Fruit fly (Drosophila melanogaster): Measurements from ENCODE around the gene Sfp65A.
A peak's percentile ranks its signal among the peaks of the same experiment; 100 is the strongest.

Sfp65A gene

DNA sequence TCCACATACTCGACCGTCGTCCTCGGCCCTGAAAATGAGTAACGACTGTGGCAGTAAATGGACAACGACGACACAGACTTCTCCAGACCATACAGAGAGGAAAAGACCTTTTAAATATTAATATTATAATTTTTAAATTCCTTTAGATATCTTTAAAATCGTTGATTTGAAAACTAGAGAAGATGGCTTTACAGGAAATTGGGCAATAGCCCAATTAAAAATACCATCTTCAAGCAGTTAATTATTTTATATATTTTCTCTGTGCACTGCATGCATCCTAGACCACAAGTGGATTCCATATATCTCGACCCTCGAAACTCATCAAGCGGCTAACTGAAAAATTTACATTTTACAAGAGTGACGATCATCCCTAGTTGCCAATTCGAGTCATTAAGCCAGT is 41.3 kb downstream of the Sfp65A start:
- TF ChIP-seq woc (GFP tag; optimal IDR thresholded peaks at IDR 0.05), result no peak
- no peak for TF ChIP-seq Sp1 (GFP tag; optimal IDR thresholded peaks at IDR 0.05)
- TF ChIP-seq Myc (optimal IDR thresholded peaks at IDR 0.05), result no peak
- TF ChIP-seq h (GFP tag; optimal IDR thresholded peaks at IDR 0.05), result no peak
- no peak for TF ChIP-seq pan (optimal IDR thresholded peaks at IDR 0.05)
- no peak for TF ChIP-seq fru (GFP tag; optimal IDR thresholded peaks at IDR 0.05)
- TF ChIP-seq jim (GFP tag; optimal IDR thresholded peaks at IDR 0.05), result no peak
- no peak for TF ChIP-seq dmrt93B (GFP tag; optimal IDR thresholded peaks at IDR 0.05)
- no peak for TF ChIP-seq CrebA (GFP tag; optimal IDR thresholded peaks at IDR 0.05; ENCODE audit: borderline replicate concordance)
- TF ChIP-seq tai (GFP tag; optimal IDR thresholded peaks at IDR 0.05), result no peak
- no peak for TF ChIP-seq brk (GFP tag; optimal IDR thresholded peaks at IDR 0.05)
- TF ChIP-seq rgr (GFP tag; optimal IDR thresholded peaks at IDR 0.05), result no peak

DNA sequence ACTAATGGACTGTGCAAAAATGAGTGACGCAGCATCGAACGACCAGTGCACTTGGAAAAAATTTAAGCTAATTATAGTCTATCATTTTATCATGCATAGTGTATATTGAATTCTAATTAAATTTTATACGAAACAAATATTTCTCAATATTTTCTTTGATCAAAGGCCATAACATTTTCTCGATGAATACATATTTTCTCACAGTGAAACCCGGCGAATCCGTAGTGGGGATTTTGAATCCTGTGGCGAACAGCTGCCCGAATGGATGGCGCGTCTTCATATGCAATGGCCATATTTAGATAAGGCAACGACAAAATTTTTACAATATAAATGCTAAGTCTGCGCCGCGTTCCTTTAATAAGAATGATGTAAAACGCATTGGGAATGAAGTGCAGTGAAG is 42.4 kb downstream of the Sfp65A start:
- TF ChIP-seq Hr83 (GFP tag; optimal IDR thresholded peaks at IDR 0.05; ENCODE audit: poor library complexity, severe bottlenecking), result no peak
- TF ChIP-seq tai (GFP tag; optimal IDR thresholded peaks at IDR 0.05), result peak; percentile 20
- peak; percentile 25 for TF ChIP-seq sage (GFP tag; optimal IDR thresholded peaks at IDR 0.05)
- TF ChIP-seq rgr (GFP tag; optimal IDR thresholded peaks at IDR 0.05), result peak; percentile 52
- TF ChIP-seq Vsx2 (GFP tag; optimal IDR thresholded peaks at IDR 0.05; ENCODE audit: partially characterized antibody), result no peak
- TF ChIP-seq CrebA (GFP tag; optimal IDR thresholded peaks at IDR 0.05; ENCODE audit: borderline replicate concordance), result no peak
- TF ChIP-seq ey (GFP tag; optimal IDR thresholded peaks at IDR 0.05), result peak; percentile 64
- no peak for TF ChIP-seq Myc (optimal IDR thresholded peaks at IDR 0.05)
- no peak for TF ChIP-seq lola (GFP tag; optimal IDR thresholded peaks at IDR 0.05)
- TF ChIP-seq pan (optimal IDR thresholded peaks at IDR 0.05), result no peak
- no peak for TF ChIP-seq Mio (GFP tag; optimal IDR thresholded peaks at IDR 0.05)
- TF ChIP-seq Dfd (GFP tag; optimal IDR thresholded peaks at IDR 0.05), result no peak
- peak; percentile 68 for TF ChIP-seq h (GFP tag; optimal IDR thresholded peaks at IDR 0.05)
- TF ChIP-seq Sp1 (GFP tag; optimal IDR thresholded peaks at IDR 0.05), result peak; percentile 64
- TF ChIP-seq OdsH (GFP tag; optimal IDR thresholded peaks at IDR 0.05), result peak; percentile 56
- TF ChIP-seq foxo (GFP tag; optimal IDR thresholded peaks at IDR 0.05), result peak in 1 of 2 experiments; percentile 57
- peak; percentile 50 for TF ChIP-seq HLH106 (tag; optimal IDR thresholded peaks at IDR 0.05)
- TF ChIP-seq dmrt93B (GFP tag; optimal IDR thresholded peaks at IDR 0.05), result peak; percentile 33
- no peak for TF ChIP-seq GATAd (GFP tag; optimal IDR thresholded peaks at IDR 0.05)
- no peak for TF ChIP-seq sv (GFP tag; optimal IDR thresholded peaks at IDR 0.05)
- TF ChIP-seq CG32264 (GFP tag; optimal IDR thresholded peaks at IDR 0.05), result no peak
- TF ChIP-seq Rel (GFP tag; optimal IDR thresholded peaks at IDR 0.05), result no peak
- TF ChIP-seq Rel (tag; optimal IDR thresholded peaks at IDR 0.05), result no peak
- peak; percentile 36 for TF ChIP-seq br (GFP tag; optimal IDR thresholded peaks at IDR 0.05)
- no peak for TF ChIP-seq N (GFP tag; optimal IDR thresholded peaks at IDR 0.05)
- no peak for TF ChIP-seq jim (GFP tag; optimal IDR thresholded peaks at IDR 0.05)
- TF ChIP-seq dl (GFP tag; optimal IDR thresholded peaks at IDR 0.05; ENCODE audit: insufficient read depth in 1 of 2, partially characterized antibody in 2 of 2), result no peak
- TF ChIP-seq Hr78 (GFP tag; optimal IDR thresholded peaks at IDR 0.05), result no peak
- no peak for TF ChIP-seq Dif (GFP tag; optimal IDR thresholded peaks at IDR 0.05; ENCODE audit: partially characterized antibody)
- no peak for TF ChIP-seq Jra (GFP tag; optimal IDR thresholded peaks at IDR 0.05)
- TF ChIP-seq fru (GFP tag; optimal IDR thresholded peaks at IDR 0.05), result peak; percentile 70
- no peak for TF ChIP-seq brk (GFP tag; optimal IDR thresholded peaks at IDR 0.05)
- peak; percentile 52 for TF ChIP-seq psq (GFP tag; optimal IDR thresholded peaks at IDR 0.05)
- TF ChIP-seq Abd-B (GFP tag; optimal IDR thresholded peaks at IDR 0.05), result no peak
- TF ChIP-seq dsf (GFP tag; optimal IDR thresholded peaks at IDR 0.05; ENCODE audit: borderline replicate concordance), result no peak
- no peak for TF ChIP-seq CG9705 (GFP tag; optimal IDR thresholded peaks at IDR 0.05)
- TF ChIP-seq woc (GFP tag; optimal IDR thresholded peaks at IDR 0.05), result peak; percentile 27
- TF ChIP-seq Hnf4 (GFP tag; optimal IDR thresholded peaks at IDR 0.05), result peak; percentile 21
- no peak for TF ChIP-seq usp (GFP tag; optimal IDR thresholded peaks at IDR 0.05)

DNA sequence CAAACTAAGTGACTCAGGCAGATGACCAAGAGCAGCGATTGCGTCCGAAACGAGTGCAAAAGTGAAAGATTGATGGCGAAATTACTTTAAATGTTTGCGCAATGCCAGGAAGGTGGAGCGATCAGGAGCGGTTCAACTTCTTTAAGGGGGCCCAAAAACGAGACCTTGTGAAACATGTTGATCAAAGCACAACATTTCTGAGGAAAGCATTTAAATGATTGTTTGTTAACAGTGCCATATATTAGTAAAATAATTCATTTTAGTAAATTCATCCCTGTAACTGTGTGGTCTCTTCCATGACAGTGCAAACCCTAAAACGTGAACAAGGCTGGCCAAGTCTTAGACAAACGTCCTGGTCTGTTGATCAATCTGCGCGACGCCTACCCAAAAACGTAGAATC is 45.8 kb downstream of the Sfp65A start:
- TF ChIP-seq ey (GFP tag; optimal IDR thresholded peaks at IDR 0.05) (peak; percentile 24), OdsH (GFP tag; optimal IDR thresholded peaks at IDR 0.05) (no peak), usp (GFP tag; optimal IDR thresholded peaks at IDR 0.05) (no peak), Hnf4 (GFP tag; optimal IDR thresholded peaks at IDR 0.05) (no peak), sv (GFP tag; optimal IDR thresholded peaks at IDR 0.05) (no peak), HLH106 (tag; optimal IDR thresholded peaks at IDR 0.05) (peak; percentile 37), psq (GFP tag; optimal IDR thresholded peaks at IDR 0.05) (no peak), Sp1 (GFP tag; optimal IDR thresholded peaks at IDR 0.05) (peak; percentile 13), h (GFP tag; optimal IDR thresholded peaks at IDR 0.05) (peak; percentile 42), foxo (GFP tag; optimal IDR thresholded peaks at IDR 0.05) (peak in 1 of 2 experiments; percentile 21), lola (GFP tag; optimal IDR thresholded peaks at IDR 0.05) (no peak)

Data from whole organism, wandering third instar larva.